Worm (Caenorhabditis elegans) whole organism, L2 larva: ENCODE measurements around the gene F07H5.7.
A peak's percentile ranks its signal among the peaks of the same experiment; 100 is the strongest.

Experiments
- C34F6.9 ChIP-seq: fragments of 150-350 bp; optimal IDR thresholded peaks from 2 replicates; lab custom pipeline; 2014; ENCODE audit warnings: missing biosample characterization, missing genetic modification characterization
- F13H6.1 ChIP-seq: sonication (generic microtip); optimal IDR thresholded peaks from 2 replicates; lab custom pipeline; 2016; ENCODE audit warnings: missing genetic modification characterization, missing compliant biosample characterization
- R02D3.7 ChIP-seq: fragments of 150-350 bp; optimal IDR thresholded peaks from 2 replicates; lab custom pipeline; 2014; ENCODE audit warnings: missing biosample characterization, missing genetic modification characterization
- Y55F3AM.14 ChIP-seq: fragments of 200-800 bp; sonication (Bioruptor generic); optimal IDR thresholded peaks from 2 replicates; lab custom pipeline; 2018; ENCODE audit warnings: mild to moderate bottlenecking, missing genetic modification characterization, missing compliant biosample characterization
- alr-1 ChIP-seq: fragments of 150-350 bp; optimal IDR thresholded peaks from 2 replicates; lab custom pipeline; 2014; ENCODE audit warnings: missing biosample characterization, missing genetic modification characterization
- aly-2 ChIP-seq: fragments of 150-350 bp; optimal IDR thresholded peaks from 2 replicates; lab custom pipeline; 2014; ENCODE audit warnings: missing biosample characterization, missing genetic modification characterization
- ama-1 ChIP-seq: fragments of 150-350 bp; optimal IDR thresholded peaks from 2 replicates; lab custom pipeline; 2018; ENCODE audit warnings: inconsistent platforms
- blmp-1 ChIP-seq: sonication (generic microtip); optimal IDR thresholded peaks from 2 replicates; lab custom pipeline; 2017; ENCODE audit warnings: missing genetic modification characterization, mild to moderate bottlenecking, missing compliant biosample characterization, antibody characterized with exemption, moderate library complexity; ENCODE audit not compliant: insufficient read depth
- ceh-82 ChIP-seq: fragments of 150-350 bp; optimal IDR thresholded peaks from 2 replicates; lab custom pipeline; 2014; ENCODE audit warnings: missing biosample characterization, missing genetic modification characterization
- crh-2 ChIP-seq: sonication (generic microtip); optimal IDR thresholded peaks from 2 replicates; lab custom pipeline; 2017; ENCODE audit warnings: missing biosample characterization, missing genetic modification characterization
- egl-27 ChIP-seq: sonication (generic microtip); optimal IDR thresholded peaks from 3 replicates; lab custom pipeline; 2017; ENCODE audit warnings: missing biosample characterization, missing genetic modification reagents, missing genetic modification characterization
- elt-1 ChIP-seq: fragments of 150-350 bp; optimal IDR thresholded peaks from 2 replicates; lab custom pipeline; 2014; ENCODE audit warnings: missing biosample characterization, missing genetic modification characterization
- elt-3 ChIP-seq: sonication (generic microtip); optimal IDR thresholded peaks from 2 replicates; lab custom pipeline; 2017; ENCODE audit warnings: missing biosample characterization, missing genetic modification characterization
- fos-1 ChIP-seq: fragments of 150-350 bp; optimal IDR thresholded peaks from 2 replicates; lab custom pipeline; 2014; ENCODE audit warnings: missing biosample characterization, missing genetic modification characterization
- gmeb-1 ChIP-seq: fragments of 150-350 bp; optimal IDR thresholded peaks from 2 replicates; lab custom pipeline; 2014; ENCODE audit warnings: missing biosample characterization, missing genetic modification characterization
- lin-11 ChIP-seq: fragments of 150-350 bp; sonication (generic microtip); optimal IDR thresholded peaks from 2 replicates; lab custom pipeline; 2014; ENCODE audit warnings: missing biosample characterization, missing genetic modification characterization, inconsistent platforms, mixed read lengths
- lin-13 ChIP-seq: fragments of 150-350 bp; optimal IDR thresholded peaks from 2 replicates; lab custom pipeline; 2014; ENCODE audit warnings: missing biosample characterization, missing genetic modification reagents, missing genetic modification characterization
- lin-39 ChIP-seq: fragments of 150-350 bp; optimal IDR thresholded peaks from 2 replicates; lab custom pipeline; 2014; ENCODE audit warnings: missing biosample characterization, missing genetic modification reagents, missing genetic modification characterization
- lsy-2 ChIP-seq, 2 experiments: fragments of 150-350 bp in 1 of 2; sonication (generic microtip) in 1 of 2; optimal IDR thresholded peaks; 2 replicates each; lab custom pipeline; 2014 to 2017; ENCODE audit warnings: missing biosample characterization in 2 of 2, missing genetic modification characterization in 2 of 2
- mab-5 ChIP-seq: fragments of 150-350 bp; optimal IDR thresholded peaks from 2 replicates; lab custom pipeline; 2014; ENCODE audit warnings: missing biosample characterization, missing genetic modification characterization
- mbf-1 ChIP-seq: sonication (generic microtip); optimal IDR thresholded peaks from 2 replicates; lab custom pipeline; 2017; ENCODE audit warnings: missing biosample characterization, missing genetic modification characterization
- mdl-1 ChIP-seq, 2 experiments: fragments of 150-350 bp in 1 of 2; sonication (generic microtip) in 1 of 2; optimal IDR thresholded peaks; 2 replicates each; lab custom pipeline; 2017; ENCODE audit warnings: missing biosample characterization in 2 of 2, missing genetic modification characterization in 2 of 2
- nhr-10 ChIP-seq: sonication (generic microtip); optimal IDR thresholded peaks from 2 replicates; lab custom pipeline; 2017; ENCODE audit warnings: missing biosample characterization, missing genetic modification characterization
- nhr-12 ChIP-seq: fragments of 150-350 bp; optimal IDR thresholded peaks from 2 replicates; lab custom pipeline; 2014; ENCODE audit warnings: missing biosample characterization, missing genetic modification characterization
- nhr-129 ChIP-seq: fragments of 150-350 bp; optimal IDR thresholded peaks from 2 replicates; lab custom pipeline; 2014; ENCODE audit warnings: missing biosample characterization, missing genetic modification characterization
- nhr-21 ChIP-seq: fragments of 150-350 bp; optimal IDR thresholded peaks from 2 replicates; lab custom pipeline; 2014; ENCODE audit warnings: missing biosample characterization, missing genetic modification characterization
- nhr-23 ChIP-seq: fragments of 150-350 bp; optimal IDR thresholded peaks from 2 replicates; lab custom pipeline; 2014; ENCODE audit warnings: missing biosample characterization, missing genetic modification reagents, missing genetic modification characterization
- nhr-25 ChIP-seq: fragments of 150-350 bp; sonication (generic microtip); optimal IDR thresholded peaks from 3 replicates; lab custom pipeline; 2014; ENCODE audit warnings: missing biosample characterization, missing genetic modification characterization
- nhr-6 ChIP-seq: fragments of 150-350 bp; optimal IDR thresholded peaks from 2 replicates; lab custom pipeline; 2014; ENCODE audit warnings: missing biosample characterization, missing genetic modification characterization
- peb-1 ChIP-seq: fragments of 150-350 bp; optimal IDR thresholded peaks from 2 replicates; lab custom pipeline; 2014; ENCODE audit warnings: missing biosample characterization, missing genetic modification characterization
- sem-4 ChIP-seq: fragments of 150-350 bp; optimal IDR thresholded peaks from 2 replicates; lab custom pipeline; 2014; ENCODE audit warnings: missing biosample characterization, missing genetic modification reagents, missing genetic modification characterization
- sma-3 ChIP-seq: sonication (generic microtip); optimal IDR thresholded peaks from 2 replicates; lab custom pipeline; 2016; ENCODE audit warnings: missing genetic modification reagents, missing genetic modification characterization, missing compliant biosample characterization
- sma-9 ChIP-seq, 2 experiments: fragments of 150-350 bp in 1 of 2; sonication (generic microtip) in 1 of 2; optimal IDR thresholded peaks; 2 replicates each; lab custom pipeline; 2014 to 2016; ENCODE audit warnings: missing genetic modification characterization in 2 of 2, mild to moderate bottlenecking in 1 of 2, missing biosample characterization in 1 of 2, missing compliant biosample characterization in 1 of 2, missing genetic modification reagents in 1 of 2, moderate library complexity in 1 of 2
- snpc-4 ChIP-seq: fragments of 150-350 bp; optimal IDR thresholded peaks from 2 replicates; lab custom pipeline; 2014; ENCODE audit warnings: missing biosample characterization, missing genetic modification characterization
- unc-39 ChIP-seq: fragments of 150-350 bp; optimal IDR thresholded peaks from 2 replicates; lab custom pipeline; 2014; ENCODE audit warnings: missing biosample characterization, missing genetic modification characterization
- unc-55 ChIP-seq: fragments of 150-350 bp; sonication (generic microtip); optimal IDR thresholded peaks from 3 replicates; lab custom pipeline; 2014; ENCODE audit warnings: missing biosample characterization, missing genetic modification reagents, missing genetic modification characterization
- unc-62 ChIP-seq: fragments of 150-350 bp; optimal IDR thresholded peaks from 2 replicates; lab custom pipeline; 2014; ENCODE audit warnings: missing biosample characterization, missing genetic modification reagents, missing genetic modification characterization
- zag-1 ChIP-seq: fragments of 150-350 bp; optimal IDR thresholded peaks from 2 replicates; lab custom pipeline; 2014; ENCODE audit warnings: missing biosample characterization, missing genetic modification characterization
- ztf-1 ChIP-seq: fragments of 200-800 bp; sonication (Bioruptor generic); conservative IDR thresholded peaks from 2 replicates; pipeline ENCODE4 v1.3.6; 2022; ENCODE audit warnings: missing genetic modification characterization, missing compliant biosample characterization
- ztf-11 ChIP-seq: sonication (generic microtip); optimal IDR thresholded peaks from 2 replicates; lab custom pipeline; 2017; ENCODE audit warnings: missing biosample characterization, missing genetic modification characterization
- ztf-4 ChIP-seq: fragments of 150-350 bp; optimal IDR thresholded peaks from 2 replicates; lab custom pipeline; 2014; ENCODE audit warnings: missing biosample characterization, missing genetic modification characterization

Gene F07H5.7

DNA sequence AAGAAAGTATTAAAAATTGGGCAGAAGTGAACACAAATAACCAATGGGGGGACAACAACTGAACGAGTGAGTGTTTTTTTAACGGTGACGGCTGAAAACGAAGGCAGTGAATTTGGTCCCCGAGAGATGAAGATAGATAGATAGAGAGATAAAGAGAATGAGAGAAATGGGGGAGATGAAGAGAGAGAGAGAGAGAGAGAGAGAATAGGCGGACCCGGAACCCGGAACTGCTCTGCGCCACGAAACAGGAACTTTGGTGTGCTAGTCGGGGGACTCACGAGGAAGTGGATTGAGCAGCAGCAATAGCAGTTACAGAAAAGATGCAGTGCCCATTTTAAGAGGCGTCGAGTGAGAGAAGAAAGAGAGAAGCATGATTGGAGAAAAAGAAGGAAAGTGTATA is 2.4 kb upstream of the F07H5.7 start (continued):
- peak; percentile 86 for TF ChIP-seq sem-4 (tag; lab: Kevin White, UChicago)
- peak; percentile 21 for TF ChIP-seq mab-5 (tag; lab: Kevin White, UChicago)

DNA sequence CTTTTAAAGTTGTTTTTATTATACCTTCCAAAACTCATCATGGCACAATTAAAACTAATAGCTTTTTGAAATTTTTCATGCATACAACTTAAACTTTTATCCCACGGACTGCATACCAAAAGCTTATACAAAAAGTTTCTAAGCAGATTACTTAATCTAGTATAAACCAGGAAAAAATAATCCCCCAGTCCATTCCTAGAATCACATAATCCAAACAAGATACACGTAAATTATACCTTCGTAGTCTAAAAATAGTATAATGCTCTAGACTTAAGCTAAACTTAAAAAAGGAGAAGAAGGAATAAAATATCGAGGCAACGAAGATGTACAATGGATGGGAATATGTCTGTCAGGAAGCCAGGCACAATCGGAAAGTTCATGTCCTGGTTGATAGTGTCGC is 1.3 kb upstream of the F07H5.7 start:
- TF ChIP-seq snpc-4 (tag; lab: Kevin White, UChicago) (no peak), sma-9 (GFP tag; optimal IDR thresholded peaks at IDR 0.05; lab: Kevin White, UChicago) (peak; percentile 17), sma-9 (tag; optimal IDR thresholded peaks at IDR 0.05; lab: Kevin White, UChicago) (no peak)
- TF ChIP-seq, all 48 proteins: peak for 1

DNA sequence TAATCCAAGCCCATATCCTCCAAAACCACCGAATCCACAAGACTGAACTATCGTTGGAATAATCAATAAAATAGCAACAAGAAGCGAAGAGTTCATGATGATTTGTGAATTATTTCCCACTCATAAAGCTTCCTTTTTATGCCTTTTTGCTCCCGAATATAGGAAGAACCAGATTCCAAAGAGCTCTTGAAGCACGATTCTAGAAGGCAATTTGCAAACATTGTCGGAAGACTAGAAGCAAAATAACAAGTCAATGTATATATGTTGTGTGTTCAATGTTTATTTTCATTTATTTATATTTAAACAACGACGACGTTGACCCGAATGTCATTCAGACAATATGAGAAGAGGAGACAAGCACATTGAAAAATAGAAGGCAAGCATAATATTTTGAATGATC is 1.3 kb downstream of the F07H5.7 start, which contains the start of gene idpa-2:
TSS of gene idpa-2 (minus strand) at position 101 of the 400 bp plus-strand sequence.
- no peak for TF ChIP-seq gmeb-1 (tag; lab: Kevin White, UChicago)

DNA sequence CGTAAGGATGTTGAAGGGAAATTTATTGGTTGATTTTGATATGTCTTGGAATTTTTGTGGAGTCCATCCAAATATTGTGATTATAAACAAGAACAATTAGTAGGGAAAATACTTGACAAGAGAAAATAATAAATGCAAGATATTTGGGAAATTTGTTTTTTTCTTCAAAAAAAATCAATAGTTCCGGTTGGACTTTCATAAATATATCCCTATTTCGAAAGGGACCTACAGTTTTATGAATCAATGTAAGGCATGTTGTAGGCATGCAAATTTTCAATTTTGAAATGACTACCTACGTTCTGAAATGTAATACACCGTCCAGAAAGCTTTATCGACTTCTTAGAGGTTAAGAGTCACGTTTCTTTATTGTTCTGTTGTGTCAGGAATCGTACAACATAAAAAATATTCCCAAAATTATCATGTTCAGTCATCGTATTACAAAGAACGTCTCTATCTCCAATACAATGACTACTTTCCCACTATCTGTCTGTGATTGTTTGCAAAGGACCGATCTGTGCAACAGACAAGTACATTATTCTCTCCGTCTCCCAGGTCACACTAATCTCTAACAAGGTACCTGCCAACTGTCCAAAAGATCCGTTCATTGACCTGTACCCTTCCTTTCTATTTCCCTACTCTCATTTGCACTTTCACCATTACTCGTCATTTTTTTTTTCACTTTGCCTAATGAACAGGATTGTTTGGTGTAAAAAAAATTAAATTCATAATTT is 4.0 kb downstream of the F07H5.7 start, which contains the start of gene F07H5.13:
TSS of gene F07H5.13 (plus strand) at position 730 of the 731 bp plus-strand sequence.
- peak; percentile 69 for TF ChIP-seq crh-2
- no peak for TF ChIP-seq egl-27 (tag; lab: Kevin White, UChicago)
- TF ChIP-seq nhr-10, result no peak
- TF ChIP-seq sma-9 (GFP tag; optimal IDR thresholded peaks at IDR 0.05; lab: Kevin White, UChicago), result peak; percentile 56
- TF ChIP-seq sma-9 (tag; optimal IDR thresholded peaks at IDR 0.05; lab: Kevin White, UChicago), result no peak
- no peak for TF ChIP-seq ama-1 (lab: Kevin White, UChicago)
- TF ChIP-seq nhr-6 (tag; lab: Kevin White, UChicago), result no peak
- peak; percentile 4 for TF ChIP-seq nhr-12 (tag; lab: Kevin White, UChicago)
- peak; percentile 38 for TF ChIP-seq nhr-21 (tag; lab: Kevin White, UChicago)
- TF ChIP-seq snpc-4 (tag; lab: Kevin White, UChicago), result no peak
- no peak for TF ChIP-seq blmp-1
- no peak for TF ChIP-seq gmeb-1 (tag; lab: Kevin White, UChicago)
- TF ChIP-seq lin-13, result peak; percentile 54
- TF ChIP-seq ztf-4 (tag; lab: Kevin White, UChicago), result peak; percentile 71
- TF ChIP-seq F13H6.1 (tag; lab: Kevin White, UChicago), result peak; percentile 62
- no peak for TF ChIP-seq elt-3
- TF ChIP-seq aly-2, result no peak
- TF ChIP-seq C34F6.9 (tag; lab: Kevin White, UChicago), result peak; percentile 40
- TF ChIP-seq lin-39 (tag; lab: Kevin White, UChicago), result no peak
- TF ChIP-seq mbf-1 (tag; lab: Kevin White, UChicago), result no peak
- TF ChIP-seq R02D3.7 (tag; lab: Kevin White, UChicago), result no peak
- peak; percentile 71 for TF ChIP-seq nhr-25
- peak; percentile 63 for TF ChIP-seq sma-3 (GFP tag; lab: Kevin White, UChicago)
- no peak for TF ChIP-seq zag-1 (tag; lab: Kevin White, UChicago)
- no peak for TF ChIP-seq ztf-1
- TF ChIP-seq lsy-2 (tag; optimal IDR thresholded peaks at IDR 0.05; lab: Kevin White, UChicago), result peak in 1 of 2 experiments; percentile 63
- peak; percentile 14 for TF ChIP-seq unc-55
- TF ChIP-seq Y55F3AM.14, result peak; percentile 76
- TF ChIP-seq mab-5 (tag; lab: Kevin White, UChicago), result no peak
- TF ChIP-seq nhr-129 (tag; lab: Kevin White, UChicago), result peak; percentile 22

DNA sequence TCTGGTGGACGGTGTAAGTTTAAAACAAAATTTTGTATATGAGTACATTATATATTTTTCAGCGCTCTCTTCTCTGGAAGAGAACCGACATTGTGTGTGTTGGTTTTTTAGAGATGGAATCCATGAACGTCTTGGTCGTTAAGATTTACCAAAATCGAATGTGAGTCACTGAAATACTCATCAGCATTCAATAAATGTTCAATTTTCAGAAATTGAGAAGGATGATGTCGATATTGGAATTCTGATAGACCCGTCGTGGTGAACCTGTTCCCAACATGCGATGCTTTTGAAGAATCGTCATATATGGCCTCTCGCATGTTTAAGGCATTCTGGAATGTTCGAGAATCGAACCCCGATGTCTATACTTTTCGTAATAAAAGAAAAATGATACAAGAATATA is 5.2 kb downstream of the F07H5.7 start:
- TF ChIP-seq ztf-4 (tag; lab: Kevin White, UChicago) (no peak), blmp-1 (no peak), unc-55 (no peak), aly-2 (no peak), nhr-25 (no peak)
- TF ChIP-seq, all 48 proteins: peak for 0

DNA sequence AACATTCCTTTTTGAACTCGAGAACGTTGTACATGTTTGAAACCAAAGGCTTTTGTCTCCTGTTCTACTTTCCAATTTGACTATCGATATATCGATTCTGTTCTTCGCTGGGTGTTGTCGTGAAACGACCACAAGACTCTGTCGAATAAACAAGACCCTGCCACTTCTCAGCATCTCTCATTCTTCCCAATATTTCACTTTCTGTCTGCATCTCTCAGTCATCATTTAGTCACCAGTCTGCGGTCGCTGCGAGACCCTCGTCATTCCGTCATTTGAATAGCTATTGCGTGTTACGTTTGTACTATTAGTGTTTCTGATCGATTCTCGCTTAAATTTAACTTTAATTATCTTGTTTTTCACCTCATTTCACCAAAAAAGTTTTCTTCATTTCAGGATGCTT is 6.6 kb downstream of the F07H5.7 start:
- TF ChIP-seq ceh-82 (tag; lab: Kevin White, UChicago) (peak; percentile 66), elt-1 (tag; lab: Kevin White, UChicago) (no peak), ztf-11 (tag; lab: Kevin White, UChicago) (no peak), nhr-129 (tag; lab: Kevin White, UChicago) (peak; percentile 99), lin-11 (tag; lab: Kevin White, UChicago) (peak; percentile 97), Y55F3AM.14 (peak; percentile 80), unc-39 (tag; lab: Kevin White, UChicago) (no peak), egl-27 (tag; lab: Kevin White, UChicago) (peak; percentile 82), elt-3 (no peak), mab-5 (tag; lab: Kevin White, UChicago) (peak; percentile 92), nhr-23 (tag; lab: Kevin White, UChicago) (no peak), gmeb-1 (tag; lab: Kevin White, UChicago) (peak; percentile 92), R02D3.7 (tag; lab: Kevin White, UChicago) (no peak), alr-1 (tag; lab: Kevin White, UChicago) (no peak), peb-1 (no peak), sma-9 (GFP tag; optimal IDR thresholded peaks at IDR 0.05; lab: Kevin White, UChicago) (peak; percentile 95), sma-9 (tag; optimal IDR thresholded peaks at IDR 0.05; lab: Kevin White, UChicago) (no peak), unc-55 (peak; percentile 93), sma-3 (GFP tag; lab: Kevin White, UChicago) (peak; percentile 97), unc-62 (GFP tag; lab: Kevin White, UChicago) (peak; percentile 69), fos-1 (tag; lab: Kevin White, UChicago) (peak; percentile 96), mdl-1 (tag; optimal IDR thresholded peaks at IDR 0.05; lab: Kevin White, UChicago) (peak; percentile 32 to 75)
